Fruit fly (Drosophila melanogaster): ENCODE measurements around the gene Jon99Ci.

DNA sequence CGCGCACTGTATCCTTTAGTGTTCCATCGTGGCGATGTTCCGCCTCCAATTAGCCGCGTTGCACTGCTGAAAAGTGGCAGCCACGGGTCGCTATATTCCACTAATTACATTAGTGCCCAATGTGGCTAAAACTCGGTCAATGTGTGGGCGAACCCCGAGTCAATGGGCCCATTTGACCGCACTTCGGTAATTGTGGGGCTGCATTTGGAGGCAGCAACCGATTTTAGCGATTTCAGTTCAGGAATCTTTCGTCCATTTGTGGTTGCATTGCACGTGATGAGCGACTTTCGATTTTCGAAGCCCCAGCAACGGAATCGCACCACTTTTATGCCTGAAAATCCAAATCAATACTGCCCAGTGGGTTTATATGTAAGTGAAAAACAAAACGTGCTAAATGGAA is 5.8 kb downstream of the Jon99Ci start, which contains the start of gene trp:
- TF ChIP-seq kay (GFP tag; ENCODE audit: borderline replicate concordance) (no peak), CG7101 (tag; optimal IDR thresholded peaks at IDR 0.05) (no peak), pad (GFP tag; optimal IDR thresholded peaks at IDR 0.05) (no peak), toe (GFP tag; optimal IDR thresholded peaks at IDR 0.05) (no peak), CG12768 (GFP tag; optimal IDR thresholded peaks at IDR 0.05) (no peak), CG33017 (tag; optimal IDR thresholded peaks at IDR 0.05) (no peak)
